Worm (Caenorhabditis elegans): ENCODE measurements around the gene cnc-1.

cnc-1 gene

DNA sequence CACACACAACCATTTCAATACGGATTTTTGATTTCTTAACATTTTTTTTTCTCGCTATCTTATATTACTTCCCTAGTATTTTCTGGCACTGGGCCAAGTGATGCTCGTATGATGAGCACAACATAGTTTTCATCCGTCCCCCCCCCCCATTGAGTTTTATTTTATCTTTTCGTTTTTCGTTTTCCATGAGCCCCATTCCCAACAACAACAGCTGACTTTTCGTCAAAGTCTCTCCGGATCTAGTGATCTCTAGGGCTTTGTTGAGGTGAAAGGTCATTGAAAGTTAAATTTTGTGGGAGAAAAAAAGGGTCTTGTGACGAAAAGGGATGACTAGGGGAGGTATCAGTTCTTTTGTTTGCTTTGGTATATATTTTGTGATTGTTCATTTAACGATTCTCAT lies 36.8 kb upstream of the cnc-1 start:
- peak; percentile 69 for TF ChIP-seq hlh-1 (tag; optimal IDR thresholded peaks at IDR 0.05)
- TF ChIP-seq flh-1 (GFP tag; optimal IDR thresholded peaks at IDR 0.05) = no peak
- TF ChIP-seq drap-1 (GFP tag; optimal IDR thresholded peaks at IDR 0.05) = no peak
- TF ChIP-seq nhr-237 (tag; optimal IDR thresholded peaks at IDR 0.05) = no peak
- TF ChIP-seq nhr-76 (tag; optimal IDR thresholded peaks at IDR 0.05) = no peak
- TF ChIP-seq nhr-2 (tag; optimal IDR thresholded peaks at IDR 0.05) = no peak
- TF ChIP-seq blmp-1 (tag; optimal IDR thresholded peaks at IDR 0.05) = no peak
- no peak for TF ChIP-seq lin-13 (tag; optimal IDR thresholded peaks at IDR 0.05)
- TF ChIP-seq nhr-28 (tag; optimal IDR thresholded peaks at IDR 0.05) = no peak

DNA sequence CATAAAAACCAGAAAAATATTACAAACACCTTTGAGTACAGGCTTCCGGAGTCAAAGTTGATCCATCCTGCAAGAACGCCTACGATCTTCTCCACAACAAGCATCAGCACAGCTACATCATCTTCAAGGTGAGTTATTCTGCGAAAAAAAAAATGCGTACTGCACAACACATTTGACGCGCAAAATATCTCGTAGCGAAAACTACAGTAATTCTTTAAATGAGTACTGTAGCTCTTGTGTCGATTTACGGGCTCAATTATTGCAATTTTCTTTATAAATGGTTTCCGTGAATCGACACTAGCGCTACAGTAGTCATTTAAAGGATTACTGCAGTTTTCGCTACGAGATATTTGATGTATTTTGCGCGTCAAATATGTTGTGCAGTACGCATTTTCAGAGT lies 32.8 kb upstream of the cnc-1 start:
- TF ChIP-seq mab-5 (tag; optimal IDR thresholded peaks at IDR 0.05) = no peak

DNA sequence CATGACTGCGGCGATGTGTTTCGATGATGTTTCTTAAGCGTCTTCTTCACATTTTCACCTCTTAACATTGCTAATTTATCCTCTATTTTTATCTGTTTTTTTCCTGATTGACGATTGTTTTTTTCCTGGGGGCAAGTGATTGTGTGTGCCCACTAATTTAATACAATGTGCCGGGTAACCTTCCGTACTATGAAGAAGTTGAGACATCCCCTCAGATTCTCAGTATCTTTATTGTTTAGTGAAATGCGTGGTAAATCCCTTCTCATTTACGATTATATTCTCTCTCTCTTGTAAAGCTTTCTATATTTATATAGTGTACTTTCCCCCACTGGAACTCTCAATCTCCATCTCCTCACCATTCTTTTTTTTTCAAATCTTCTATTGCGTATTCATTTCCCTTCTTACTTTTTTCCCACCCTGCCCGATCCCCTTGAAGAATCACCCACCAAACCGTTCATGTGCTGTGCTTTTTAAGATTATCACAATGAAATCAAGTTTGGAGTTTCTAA lies 32.3 kb upstream of the cnc-1 start:
- TF ChIP-seq nhr-76 (tag; optimal IDR thresholded peaks at IDR 0.05) (no peak), unc-120 (tag; optimal IDR thresholded peaks at IDR 0.05; ENCODE audit: poor library complexity, severe bottlenecking) (no peak), tbx-8 (GFP tag; optimal IDR thresholded peaks at IDR 0.05) (no peak)

- TF ChIP-seq pha-4 (tag; optimal IDR thresholded peaks at IDR 0.05) (peak; percentile 74), lin-13 (tag; optimal IDR thresholded peaks at IDR 0.05) (peak; percentile 81), M03D4.4 (tag; optimal IDR thresholded peaks at IDR 0.05) (peak; percentile 56), lin-32 (GFP tag; optimal IDR thresholded peaks at IDR 0.05) (no peak), sptf-1 (tag; optimal IDR thresholded peaks at IDR 0.05) (peak; percentile 75), lsy-2 (tag; optimal IDR thresholded peaks at IDR 0.05) (peak; percentile 38), mls-2 (tag; optimal IDR thresholded peaks at IDR 0.05) (peak; percentile 61), mab-5 (tag; optimal IDR thresholded peaks at IDR 0.05) (no peak), unc-62 (GFP tag; optimal IDR thresholded peaks at IDR 0.05) (peak; percentile 86), ztf-11 (tag; optimal IDR thresholded peaks at IDR 0.05) (peak; percentile 9), ces-1 (GFP tag; optimal IDR thresholded peaks at IDR 0.05) (peak; percentile 32), ham-2 (GFP tag; optimal IDR thresholded peaks at IDR 0.05) (peak; percentile 86), hlh-1 (tag; optimal IDR thresholded peaks at IDR 0.05) (peak; percentile 65), elt-3 (tag; optimal IDR thresholded peaks at IDR 0.05) (no peak), nhr-2 (tag; optimal IDR thresholded peaks at IDR 0.05) (peak; percentile 49), unc-120 (tag; optimal IDR thresholded peaks at IDR 0.05; ENCODE audit: poor library complexity, severe bottlenecking) (peak; percentile 94), nhr-237 (tag; optimal IDR thresholded peaks at IDR 0.05) (no peak), cnd-1 (tag; optimal IDR thresholded peaks at IDR 0.05) (peak; percentile 26), ceh-39 (tag; optimal IDR thresholded peaks at IDR 0.05) (no peak), drap-1 (GFP tag; optimal IDR thresholded peaks at IDR 0.05) (peak; percentile 43), mep-1 (tag; optimal IDR thresholded peaks at IDR 0.05) (peak; percentile 51)
Measured at ce11 chrV:1474486-1475125, 30.5 kb upstream of the cnc-1 start, which contains the start of the genes F53E2.2 and unc-60. Gene F53E2.2, plus strand, starts transcription at chrV:1475086. Gene unc-60, plus strand, starts transcription at chrV:1475086.

DNA sequence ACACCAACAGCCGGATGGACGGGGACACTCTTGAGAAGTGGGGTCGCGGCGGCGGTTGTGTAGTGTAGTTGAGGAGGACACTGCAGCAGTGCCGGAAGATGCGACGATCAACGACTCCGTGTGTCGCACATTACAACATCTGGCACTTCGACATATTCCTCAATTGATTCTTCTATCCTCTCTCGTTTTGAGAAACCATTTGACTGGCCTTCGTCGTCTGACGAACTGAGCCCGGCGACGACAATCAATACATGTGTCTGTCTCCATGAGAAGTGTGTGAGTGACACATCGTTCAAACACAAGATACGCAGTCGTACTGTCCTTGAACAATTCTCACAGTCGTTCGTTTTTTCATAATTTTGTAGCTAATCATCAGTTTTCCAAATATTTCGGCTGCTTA lies 28.5 kb upstream of the cnc-1 start:
- TF ChIP-seq unc-62 (GFP tag; optimal IDR thresholded peaks at IDR 0.05) = peak; percentile 49
- TF ChIP-seq cnd-1 (tag; optimal IDR thresholded peaks at IDR 0.05) = peak; percentile 16
- no peak for TF ChIP-seq ceh-83 (GFP tag; optimal IDR thresholded peaks at IDR 0.05)
- peak; percentile 10 for TF ChIP-seq hlh-1 (tag; optimal IDR thresholded peaks at IDR 0.05)
- TF ChIP-seq mab-5 (tag; optimal IDR thresholded peaks at IDR 0.05) = no peak
- no peak for TF ChIP-seq sem-2 (GFP tag; optimal IDR thresholded peaks at IDR 0.05)

- no peak for TF ChIP-seq zip-8 (tag; optimal IDR thresholded peaks at IDR 0.05)
- no peak for TF ChIP-seq M03D4.4 (tag; optimal IDR thresholded peaks at IDR 0.05)
- no peak for TF ChIP-seq nhr-2 (tag; optimal IDR thresholded peaks at IDR 0.05)
- no peak for TF ChIP-seq unc-39 (tag; optimal IDR thresholded peaks at IDR 0.05)
- no peak for TF ChIP-seq lin-13 (tag; optimal IDR thresholded peaks at IDR 0.05)
- TF ChIP-seq mab-5 (tag; optimal IDR thresholded peaks at IDR 0.05) = no peak
- TF ChIP-seq elt-1 (tag; optimal IDR thresholded peaks at IDR 0.05; ENCODE audit: borderline replicate concordance, insufficient read depth) = no peak
- no peak for TF ChIP-seq drap-1 (GFP tag; optimal IDR thresholded peaks at IDR 0.05)
- no peak for TF ChIP-seq lsy-2 (tag; optimal IDR thresholded peaks at IDR 0.05)
- TF ChIP-seq mep-1 (tag; optimal IDR thresholded peaks at IDR 0.05) = no peak
- TF ChIP-seq tbx-8 (GFP tag; optimal IDR thresholded peaks at IDR 0.05) = no peak
- TF ChIP-seq lin-32 (GFP tag; optimal IDR thresholded peaks at IDR 0.05) = no peak
- TF ChIP-seq bed-3 (GFP tag; optimal IDR thresholded peaks at IDR 0.05) = no peak
- no peak for TF ChIP-seq ceh-83 (GFP tag; optimal IDR thresholded peaks at IDR 0.05)
- TF ChIP-seq nhr-237 (tag; optimal IDR thresholded peaks at IDR 0.05) = no peak
- no peak for TF ChIP-seq nhr-12 (tag; optimal IDR thresholded peaks at IDR 0.05)
- no peak for TF ChIP-seq unc-120 (tag; optimal IDR thresholded peaks at IDR 0.05; ENCODE audit: poor library complexity, severe bottlenecking)
- no peak for TF ChIP-seq sem-2 (GFP tag; optimal IDR thresholded peaks at IDR 0.05)
- TF ChIP-seq pha-4 (tag; optimal IDR thresholded peaks at IDR 0.05) = no peak
- no peak for TF ChIP-seq nhr-28 (tag; optimal IDR thresholded peaks at IDR 0.05)
Measured at ce11 chrV:1471977-1472376, 27.9 kb upstream of the cnc-1 start.
